Fruit fly (Drosophila melanogaster) whole organism, wandering third instar larva: ENCODE results near the gene Dr.

Experiments used
- Abd-B ChIP-seq: fragments of >200 bp; optimal IDR thresholded peaks from 2 replicates; lab custom pipeline; 2017; ENCODE audit warnings: missing biosample characterization, missing genetic modification characterization
- CG32264 ChIP-seq: fragments of 200-800 bp; sonication (Bioruptor generic); optimal IDR thresholded peaks from 2 replicates; lab custom pipeline; 2016; ENCODE audit warnings: missing biosample characterization, missing genetic modification characterization
- CG9705 ChIP-seq: fragments of 200-800 bp; sonication (Bioruptor generic); optimal IDR thresholded peaks from 2 replicates; lab custom pipeline; 2018; ENCODE audit warnings: missing biosample characterization, mild to moderate bottlenecking, missing genetic modification characterization
- CrebA ChIP-seq: fragments of 200-800 bp; sonication (Bioruptor generic); optimal IDR thresholded peaks from 2 replicates; lab custom pipeline; 2016; ENCODE audit warnings: missing biosample characterization, mild to moderate bottlenecking, missing genetic modification characterization, borderline replicate concordance
- Dfd ChIP-seq: fragments of >200 bp; optimal IDR thresholded peaks from 2 replicates; lab custom pipeline; 2017; ENCODE audit warnings: missing biosample characterization, missing genetic modification characterization
- Dif ChIP-seq: fragments of 200-275, 200-300 bp; sonication (Bioruptor generic); optimal IDR thresholded peaks from 2 replicates; lab custom pipeline; 2018; ENCODE audit warnings: missing biosample characterization, missing genetic modification characterization; ENCODE audit not compliant: partially characterized antibody
- GATAd ChIP-seq: sonication (Bioruptor generic); optimal IDR thresholded peaks from 2 replicates; lab custom pipeline; 2016; ENCODE audit warnings: missing biosample characterization, missing genetic modification characterization
- HLH106 ChIP-seq: fragments of 200-800 bp; optimal IDR thresholded peaks from 3 replicates; lab custom pipeline; 2019; ENCODE audit warnings: missing biosample characterization, mild to moderate bottlenecking, missing genetic modification characterization, moderate library complexity
- Hnf4 ChIP-seq: fragments of 200-800 bp; sonication (Bioruptor generic); optimal IDR thresholded peaks from 2 replicates; lab custom pipeline; 2016; ENCODE audit warnings: missing biosample characterization, mild to moderate bottlenecking, missing genetic modification characterization
- Hr78 ChIP-seq: fragments of >200 bp; optimal IDR thresholded peaks from 2 replicates; lab custom pipeline; 2017; ENCODE audit warnings: missing biosample characterization, missing genetic modification characterization
- Hr83 ChIP-seq: fragments of 200-300 bp; sonication (Bioruptor generic); optimal IDR thresholded peaks from 2 replicates; lab custom pipeline; 2016; ENCODE audit warnings: missing biosample characterization, mild to moderate bottlenecking, missing genetic modification characterization, moderate library complexity; ENCODE audit not compliant: poor library complexity, severe bottlenecking
- Jra ChIP-seq: sonication (Bioruptor generic); optimal IDR thresholded peaks from 2 replicates; lab custom pipeline; 2016; ENCODE audit warnings: missing biosample characterization, missing genetic modification characterization
- Mio ChIP-seq: sonication (Bioruptor generic); optimal IDR thresholded peaks from 2 replicates; lab custom pipeline; 2016; ENCODE audit warnings: missing biosample characterization, missing genetic modification characterization
- Myc ChIP-seq: fragments of >200 bp; optimal IDR thresholded peaks from 2 replicates; lab custom pipeline; 2017
- N ChIP-seq: fragments of >200 bp; optimal IDR thresholded peaks from 2 replicates; lab custom pipeline; 2018; ENCODE audit warnings: missing biosample characterization, missing external identifiers, missing genetic modification characterization
- OdsH ChIP-seq: fragments of 200-800 bp; sonication (Bioruptor generic); optimal IDR thresholded peaks from 2 replicates; lab custom pipeline; 2016; ENCODE audit warnings: missing biosample characterization, mild to moderate bottlenecking, missing genetic modification characterization
- Rel ChIP-seq, 2 experiments: fragments of 200-800 bp; sonication (Bioruptor generic) in 1 of 2; optimal IDR thresholded peaks; 2 replicates in 1 of 2; 3 replicates in 1 of 2; lab custom pipeline; 2016 to 2019; ENCODE audit warnings: mild to moderate bottlenecking in 2 of 2, missing biosample characterization in 2 of 2, missing genetic modification characterization in 2 of 2, moderate library complexity in 1 of 2
- Sp1 ChIP-seq: fragments of 200-800 bp; sonication (Bioruptor generic); optimal IDR thresholded peaks from 3 replicates; lab custom pipeline; 2019; ENCODE audit warnings: missing biosample characterization, mild to moderate bottlenecking, missing genetic modification characterization, moderate library complexity
- Vsx2 ChIP-seq: fragments of 200-300, 225-300 bp; sonication (Bioruptor generic); optimal IDR thresholded peaks from 2 replicates; lab custom pipeline; 2018; ENCODE audit warnings: missing biosample characterization, missing genetic modification characterization; ENCODE audit not compliant: partially characterized antibody
- br ChIP-seq: fragments of 200-800 bp; sonication (Bioruptor generic); optimal IDR thresholded peaks from 2 replicates; lab custom pipeline; 2016; ENCODE audit warnings: missing biosample characterization, missing genetic modification characterization
- brk ChIP-seq: fragments of 200-800 bp; sonication (Bioruptor generic); optimal IDR thresholded peaks from 2 replicates; lab custom pipeline; 2016; ENCODE audit warnings: missing biosample characterization, mild to moderate bottlenecking, missing genetic modification characterization
- dl ChIP-seq, 2 experiments: fragments of 175-275, 200-275 bp in 1 of 2; fragments of 200-275 bp in 1 of 2; sonication (Bioruptor generic); optimal IDR thresholded peaks; lab custom pipeline; 2018; ENCODE audit warnings: mild to moderate bottlenecking in 2 of 2, missing biosample characterization in 2 of 2, missing genetic modification characterization in 2 of 2, moderate library complexity in 2 of 2; ENCODE audit not compliant: partially characterized antibody in 2 of 2, insufficient read depth in 1 of 2
- dmrt93B ChIP-seq: fragments of 200-800 bp; sonication (Bioruptor generic); optimal IDR thresholded peaks from 2 replicates; lab custom pipeline; 2018; ENCODE audit warnings: missing biosample characterization, mild to moderate bottlenecking, missing genetic modification characterization
- dsf ChIP-seq: sonication (Bioruptor generic); optimal IDR thresholded peaks from 2 replicates; lab custom pipeline; 2016; ENCODE audit warnings: missing biosample characterization, missing genetic modification characterization, borderline replicate concordance
- ey ChIP-seq: fragments of 200-800 bp; sonication (Bioruptor generic); optimal IDR thresholded peaks from 2 replicates; lab custom pipeline; 2016; ENCODE audit warnings: missing biosample characterization, missing genetic modification characterization
- foxo ChIP-seq, 2 experiments: fragments of 200-800 bp; sonication (Bioruptor generic); optimal IDR thresholded peaks; 2 replicates in 1 of 2; 3 replicates in 1 of 2; lab custom pipeline; 2016 to 2017; ENCODE audit warnings: missing biosample characterization in 2 of 2, missing genetic modification characterization in 2 of 2
- fru ChIP-seq: fragments of 200-800 bp; sonication (Bioruptor generic); optimal IDR thresholded peaks from 3 replicates; lab custom pipeline; 2016; ENCODE audit warnings: missing biosample characterization, mild to moderate bottlenecking, missing genetic modification characterization
- h ChIP-seq: fragments of 200-800 bp; sonication (Bioruptor generic); optimal IDR thresholded peaks from 3 replicates; lab custom pipeline; 2016; ENCODE audit warnings: missing biosample characterization, mild to moderate bottlenecking, missing genetic modification characterization
- jim ChIP-seq: fragments of 175-275, 200-325 bp; sonication (Bioruptor generic); optimal IDR thresholded peaks from 2 replicates; lab custom pipeline; 2016; ENCODE audit warnings: missing biosample characterization, mild to moderate bottlenecking, missing genetic modification characterization
- lola ChIP-seq: fragments of >200 bp; optimal IDR thresholded peaks from 2 replicates; lab custom pipeline; 2017; ENCODE audit warnings: missing biosample characterization, missing genetic modification characterization
- pan ChIP-seq: fragments of >200 bp; optimal IDR thresholded peaks from 2 replicates; lab custom pipeline; 2017
- psq ChIP-seq: fragments of 200-800 bp; sonication (Bioruptor generic); optimal IDR thresholded peaks from 3 replicates; lab custom pipeline; 2017; ENCODE audit warnings: missing biosample characterization, mild to moderate bottlenecking, missing genetic modification characterization, moderate library complexity
- rgr ChIP-seq: fragments of 200-800 bp; sonication (Bioruptor generic); optimal IDR thresholded peaks from 3 replicates; lab custom pipeline; 2016; ENCODE audit warnings: missing biosample characterization, mild to moderate bottlenecking, missing genetic modification characterization
- sage ChIP-seq: fragments of 200-800 bp; sonication (Bioruptor generic); optimal IDR thresholded peaks from 2 replicates; lab custom pipeline; 2016; ENCODE audit warnings: missing biosample characterization, mild to moderate bottlenecking, missing genetic modification characterization
- sv ChIP-seq: fragments of 200-800 bp; sonication (Bioruptor generic); optimal IDR thresholded peaks from 3 replicates; lab custom pipeline; 2016; ENCODE audit warnings: missing biosample characterization, missing genetic modification characterization
- tai ChIP-seq: sonication (Bioruptor generic); optimal IDR thresholded peaks from 2 replicates; lab custom pipeline; 2016; ENCODE audit warnings: missing biosample characterization, missing genetic modification characterization
- usp ChIP-seq: fragments of >200 bp; optimal IDR thresholded peaks from 2 replicates; lab custom pipeline; 2017; ENCODE audit warnings: missing biosample characterization, missing genetic modification characterization
- woc ChIP-seq: sonication (Bioruptor generic); optimal IDR thresholded peaks from 2 replicates; lab custom pipeline; 2016; ENCODE audit warnings: missing biosample characterization, mild to moderate bottlenecking, missing genetic modification characterization

The Dr gene

DNA sequence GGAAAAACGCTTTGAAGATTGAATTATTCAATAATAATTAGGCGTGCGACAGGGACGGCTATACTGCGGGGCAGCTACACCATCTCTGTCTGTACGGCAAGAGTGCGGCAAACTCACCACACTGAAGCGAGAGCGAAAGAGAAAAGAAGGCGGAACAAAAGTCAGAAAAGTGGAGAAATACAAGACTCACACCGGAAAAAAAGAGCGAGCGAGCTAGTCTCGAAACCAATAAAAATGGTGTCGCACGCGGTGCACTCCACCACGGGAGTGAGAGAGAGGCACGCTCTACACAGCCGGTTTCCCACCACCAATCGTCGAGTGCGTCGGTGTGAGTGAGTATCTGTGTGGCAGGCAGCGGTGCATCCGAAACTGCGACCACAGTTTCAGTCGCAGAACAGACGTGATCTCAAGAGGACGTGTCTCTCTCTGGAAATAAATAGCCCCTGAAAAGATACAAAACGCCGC, at the start of gene Dr:
Dr (plus strand) TSS at position 384 of the 465 bp plus-strand sequence.
- TF ChIP-seq Jra (GFP tag; lab: Kevin White, UChicago) (no peak), ey (no peak), lola (no peak), sv (GFP tag; lab: Kevin White, UChicago) (no peak), Mio (GFP tag; lab: Kevin White, UChicago) (no peak), Hr83 (peak; percentile 68), Dfd (no peak), dsf (GFP tag; lab: Kevin White, UChicago) (no peak), br (GFP tag; lab: Kevin White, UChicago) (no peak), sage (GFP tag; lab: Kevin White, UChicago) (no peak), jim (GFP tag; lab: Kevin White, UChicago) (no peak), CG9705 (GFP tag; lab: Kevin White, UChicago) (no peak), h (GFP tag; lab: Kevin White, UChicago) (peak; percentile 28), Hnf4 (GFP tag; lab: Kevin White, UChicago) (no peak), Abd-B (no peak), CG32264 (GFP tag; lab: Kevin White, UChicago) (no peak), Dif (GFP tag; lab: Kevin White, UChicago) (peak; percentile 24), tai (GFP tag; lab: Kevin White, UChicago) (no peak), foxo (GFP tag; optimal IDR thresholded peaks at IDR 0.05; lab: Kevin White, UChicago) (peak in 1 of 2 experiments; percentile 12), fru (GFP tag; lab: Kevin White, UChicago) (no peak), psq (GFP tag; lab: Kevin White, UChicago) (peak; percentile 34), Hr78 (GFP tag; lab: Kevin White, UChicago) (no peak), Sp1 (GFP tag; lab: Kevin White, UChicago) (no peak), woc (GFP tag; lab: Kevin White, UChicago) (no peak), N (peak; percentile 11), GATAd (no peak), HLH106 (tag; lab: Kevin White, UChicago) (no peak), usp (no peak), Rel (GFP tag; optimal IDR thresholded peaks at IDR 0.05; lab: Kevin White, UChicago) (no peak), Rel (tag; optimal IDR thresholded peaks at IDR 0.05; lab: Kevin White, UChicago) (peak; percentile 14), rgr (GFP tag; lab: Kevin White, UChicago) (peak; percentile 13), dl (GFP tag; optimal IDR thresholded peaks at IDR 0.05; lab: Kevin White, UChicago; ENCODE audit: insufficient read depth in 1 of 2, partially characterized antibody in 2 of 2) (peak; percentile 52 to 61), CrebA (GFP tag; lab: Kevin White, UChicago) (no peak), pan (lab: Kevin White, UChicago) (no peak), brk (GFP tag; lab: Kevin White, UChicago) (peak; percentile 21), dmrt93B (GFP tag; lab: Kevin White, UChicago) (no peak), OdsH (peak; percentile 21), Vsx2 (peak; percentile 64), Myc (lab: Kevin White, UChicago) (peak; percentile 35)

DNA sequence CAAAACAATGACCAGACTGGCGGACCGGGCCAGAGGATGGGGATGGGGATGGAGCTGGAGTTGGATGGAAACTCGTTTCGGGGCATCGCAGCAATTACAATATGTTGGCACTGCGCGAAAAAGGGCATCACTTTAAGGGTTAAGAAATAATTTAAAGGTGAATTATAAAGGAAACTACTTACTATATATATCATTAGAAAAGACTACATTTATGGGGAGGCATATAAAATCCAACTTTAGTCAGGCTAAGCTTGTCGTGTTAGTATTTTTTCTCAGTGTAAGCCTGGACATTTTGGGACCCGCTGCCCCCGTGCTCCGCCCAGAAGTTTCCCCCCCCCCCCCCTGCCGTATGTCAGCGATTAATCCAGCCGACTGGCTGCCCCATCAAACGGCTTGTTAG, 49.6 kb upstream of the Dr start:
- TF ChIP-seq Abd-B: no peak
- TF ChIP-seq pan (lab: Kevin White, UChicago): no peak
- TF ChIP-seq CrebA (GFP tag; lab: Kevin White, UChicago): no peak
- TF ChIP-seq CG9705 (GFP tag; lab: Kevin White, UChicago): no peak
- peak; percentile 10 for TF ChIP-seq rgr (GFP tag; lab: Kevin White, UChicago)
- no peak for TF ChIP-seq dsf (GFP tag; lab: Kevin White, UChicago)
- TF ChIP-seq br (GFP tag; lab: Kevin White, UChicago): peak; percentile 42
- peak; percentile 49 for TF ChIP-seq OdsH
- peak; percentile 90 for TF ChIP-seq HLH106 (tag; lab: Kevin White, UChicago)
- no peak for TF ChIP-seq tai (GFP tag; lab: Kevin White, UChicago)
- peak; percentile 26 for TF ChIP-seq psq (GFP tag; lab: Kevin White, UChicago)
- no peak for TF ChIP-seq jim (GFP tag; lab: Kevin White, UChicago)
- TF ChIP-seq Sp1 (GFP tag; lab: Kevin White, UChicago): peak; percentile 34
- no peak for TF ChIP-seq sage (GFP tag; lab: Kevin White, UChicago)
- TF ChIP-seq h (GFP tag; lab: Kevin White, UChicago): peak; percentile 21
- TF ChIP-seq brk (GFP tag; lab: Kevin White, UChicago): no peak
- peak; percentile 8 for TF ChIP-seq dmrt93B (GFP tag; lab: Kevin White, UChicago)
- TF ChIP-seq foxo (GFP tag; optimal IDR thresholded peaks at IDR 0.05; lab: Kevin White, UChicago): peak in 1 of 2 experiments; percentile 91
- no peak for TF ChIP-seq Rel (GFP tag; optimal IDR thresholded peaks at IDR 0.05; lab: Kevin White, UChicago)
- TF ChIP-seq Rel (tag; optimal IDR thresholded peaks at IDR 0.05; lab: Kevin White, UChicago): peak; percentile 54
- peak; percentile 54 for TF ChIP-seq fru (GFP tag; lab: Kevin White, UChicago)
- TF ChIP-seq sv (GFP tag; lab: Kevin White, UChicago): no peak
- peak; percentile 28 for TF ChIP-seq ey
